Worm (Caenorhabditis elegans): ENCODE measurements around the gene uso-1.

DNA sequence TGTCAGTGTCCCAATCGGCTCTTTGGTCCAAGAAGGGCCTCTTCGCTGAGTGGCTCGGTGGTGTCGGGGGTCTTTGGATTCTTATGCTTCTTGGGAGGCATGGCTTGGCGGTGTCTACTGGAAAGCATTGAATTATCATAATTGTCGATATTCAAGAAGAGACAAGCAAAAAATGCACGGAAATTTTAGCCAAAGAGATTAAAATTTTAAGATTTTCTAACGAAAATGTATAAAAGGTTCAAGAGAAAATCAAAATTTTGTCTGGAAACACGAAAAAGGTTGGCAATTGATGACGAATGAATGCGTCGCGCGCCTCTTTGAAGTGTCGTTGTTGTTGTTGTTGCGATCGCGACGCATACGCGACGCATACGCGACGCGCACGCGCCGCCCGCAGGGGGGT, 6.3 kb upstream of the uso-1 start, which contains the start of gene Y38H8A.12:
- TF ChIP-seq ama-1 (optimal IDR thresholded peaks at IDR 0.05) (no peak), C04F5.9 (tag; optimal IDR thresholded peaks at IDR 0.05) (no peak), ceh-82 (tag; optimal IDR thresholded peaks at IDR 0.05) (no peak)

Measured in whole organism, L1 larva.